Worm (Caenorhabditis elegans) whole organism, L3 larva: Measurements from ENCODE around the gene H12D21.9.

Experiments used
- R02D3.7 ChIP-seq: fragments of 150-350 bp; optimal IDR thresholded peaks from 2 replicates; lab custom pipeline; 2014; ENCODE audit warnings: missing biosample characterization, missing genetic modification characterization
- aly-2 ChIP-seq: fragments of 150-350 bp; optimal IDR thresholded peaks from 2 replicates; lab custom pipeline; 2014; ENCODE audit warnings: missing biosample characterization, missing genetic modification characterization
- ama-1 ChIP-seq: fragments of 150-350 bp; optimal IDR thresholded peaks from 2 replicates; lab custom pipeline; 2018
- ceh-16 ChIP-seq: sonication (generic microtip); optimal IDR thresholded peaks from 2 replicates; lab custom pipeline; 2017; ENCODE audit warnings: missing biosample characterization, missing genetic modification characterization
- ceh-82 ChIP-seq: fragments of 150-350 bp; optimal IDR thresholded peaks from 2 replicates; lab custom pipeline; 2014; ENCODE audit warnings: missing biosample characterization, missing genetic modification characterization
- ceh-9 ChIP-seq: sonication (generic microtip); optimal IDR thresholded peaks from 2 replicates; lab custom pipeline; 2018; ENCODE audit warnings: missing biosample characterization, missing genetic modification characterization
- daf-12 ChIP-seq: fragments of 150-350 bp; optimal IDR thresholded peaks from 2 replicates; lab custom pipeline; 2014; ENCODE audit warnings: missing biosample characterization, missing genetic modification reagents, missing genetic modification characterization
- egl-27 ChIP-seq: sonication (generic microtip); optimal IDR thresholded peaks from 4 replicates; lab custom pipeline; 2017; ENCODE audit warnings: missing biosample characterization, missing genetic modification reagents, missing genetic modification characterization
- elt-1 ChIP-seq: fragments of 150-350 bp; optimal IDR thresholded peaks from 2 replicates; lab custom pipeline; 2014; ENCODE audit warnings: missing biosample characterization, missing genetic modification characterization
- elt-2 ChIP-seq: sonication (generic microtip); optimal IDR thresholded peaks from 2 replicates; lab custom pipeline; 2016; ENCODE audit warnings: missing genetic modification reagents, mild to moderate bottlenecking, missing genetic modification characterization, missing compliant biosample characterization
- elt-3 ChIP-seq, 3 experiments: fragments of 150-350 bp in 1 of 3; sonication (generic microtip) in 2 of 3; optimal IDR thresholded peaks; 2 replicates in 2 of 3; 4 replicates in 1 of 3; lab custom pipeline; 2014 to 2017; ENCODE audit warnings: missing biosample characterization in 3 of 3, missing genetic modification characterization in 3 of 3
- eor-1 ChIP-seq, 2 experiments: fragments of 150-350 bp; optimal IDR thresholded peaks; 2 replicates each; lab custom pipeline; 2014 to 2018; ENCODE audit warnings: missing biosample characterization in 2 of 2, missing genetic modification characterization in 2 of 2
- fkh-10 ChIP-seq: sonication (generic microtip); optimal IDR thresholded peaks from 2 replicates; lab custom pipeline; 2017; ENCODE audit warnings: missing biosample characterization, missing genetic modification reagents, missing genetic modification characterization
- fkh-2 ChIP-seq: fragments of 150-350 bp; optimal IDR thresholded peaks from 2 replicates; lab custom pipeline; 2014; ENCODE audit warnings: missing biosample characterization, missing genetic modification reagents, missing genetic modification characterization
- fos-1 ChIP-seq: fragments of 150-350 bp; optimal IDR thresholded peaks from 2 replicates; lab custom pipeline; 2014; ENCODE audit warnings: missing biosample characterization, missing genetic modification characterization
- hmg-11 ChIP-seq: sonication (generic microtip); optimal IDR thresholded peaks from 2 replicates; lab custom pipeline; 2016; ENCODE audit warnings: missing genetic modification characterization, missing compliant biosample characterization
- jun-1 ChIP-seq: fragments of 150-350 bp; optimal IDR thresholded peaks from 2 replicates; lab custom pipeline; 2014; ENCODE audit warnings: missing biosample characterization, missing genetic modification reagents, missing genetic modification characterization
- lin-15B ChIP-seq: fragments of 150-350 bp; optimal IDR thresholded peaks from 2 replicates; lab custom pipeline; 2014; ENCODE audit warnings: missing biosample characterization, missing genetic modification characterization
- lsy-12 ChIP-seq: sonication (generic microtip); optimal IDR thresholded peaks from 2 replicates; lab custom pipeline; 2016; ENCODE audit warnings: mild to moderate bottlenecking, missing genetic modification characterization, missing compliant biosample characterization
- mml-1 ChIP-seq: fragments of 150-350 bp; sonication (generic microtip); optimal IDR thresholded peaks from 3 replicates; lab custom pipeline; 2014; ENCODE audit warnings: missing biosample characterization, missing genetic modification characterization
- nfya-1 ChIP-seq: sonication (generic microtip); optimal IDR thresholded peaks from 2 replicates; lab custom pipeline; 2017; ENCODE audit warnings: missing genetic modification characterization, mild to moderate bottlenecking, missing compliant biosample characterization, antibody characterized with exemption, moderate library complexity; ENCODE audit not compliant: insufficient read depth
- nhr-11 ChIP-seq: fragments of 150-350 bp; optimal IDR thresholded peaks from 2 replicates; lab custom pipeline; 2014; ENCODE audit warnings: missing biosample characterization, missing genetic modification characterization
- nhr-12 ChIP-seq: fragments of 150-350 bp; optimal IDR thresholded peaks from 2 replicates; lab custom pipeline; 2014; ENCODE audit warnings: missing biosample characterization, missing genetic modification characterization
- nhr-23 ChIP-seq: fragments of 150-350 bp; optimal IDR thresholded peaks from 2 replicates; lab custom pipeline; 2014; ENCODE audit warnings: missing biosample characterization, missing genetic modification reagents, missing genetic modification characterization
- nhr-237 ChIP-seq: fragments of 150-350 bp; optimal IDR thresholded peaks from 2 replicates; lab custom pipeline; 2014; ENCODE audit warnings: missing biosample characterization, missing genetic modification characterization
- nhr-28 ChIP-seq: fragments of 150-350 bp; optimal IDR thresholded peaks from 2 replicates; lab custom pipeline; 2014; ENCODE audit warnings: missing biosample characterization, missing genetic modification characterization
- nhr-43 ChIP-seq: sonication (generic microtip); optimal IDR thresholded peaks from 2 replicates; lab custom pipeline; 2016; ENCODE audit warnings: mild to moderate bottlenecking, missing genetic modification characterization, missing compliant biosample characterization; ENCODE audit not compliant: poor library complexity, severe bottlenecking
- nhr-67 ChIP-seq: fragments of 150-350 bp; optimal IDR thresholded peaks from 2 replicates; lab custom pipeline; 2014; ENCODE audit warnings: missing biosample characterization, missing genetic modification characterization
- nhr-76 ChIP-seq: fragments of 150-350 bp; sonication (generic microtip); optimal IDR thresholded peaks from 5 replicates; lab custom pipeline; 2014; ENCODE audit warnings: missing biosample characterization, missing genetic modification characterization
- nhr-77 ChIP-seq: fragments of 150-350 bp; optimal IDR thresholded peaks from 2 replicates; lab custom pipeline; 2014; ENCODE audit warnings: missing biosample characterization, missing genetic modification characterization
- pqm-1 ChIP-seq: fragments of 150-350 bp; optimal IDR thresholded peaks from 2 replicates; lab custom pipeline; 2017; ENCODE audit warnings: missing biosample characterization, missing genetic modification characterization, inconsistent platforms
- sea-2 ChIP-seq: fragments of 150-350 bp; sonication (generic microtip); optimal IDR thresholded peaks from 4 replicates; lab custom pipeline; 2014; ENCODE audit warnings: missing biosample characterization, missing genetic modification reagents, missing genetic modification characterization
- skn-1 ChIP-seq: fragments of 150-350 bp; optimal IDR thresholded peaks from 2 replicates; lab custom pipeline; 2014; ENCODE audit warnings: missing biosample characterization, missing genetic modification characterization
- tbx-2 ChIP-seq: sonication (generic microtip); optimal IDR thresholded peaks from 2 replicates; lab custom pipeline; 2016; ENCODE audit warnings: mild to moderate bottlenecking, missing genetic modification characterization, missing compliant biosample characterization
- unc-39 ChIP-seq: sonication (generic microtip); optimal IDR thresholded peaks from 4 replicates; lab custom pipeline; 2017; ENCODE audit warnings: missing biosample characterization, missing genetic modification characterization
- unc-62 ChIP-seq: fragments of 150-350 bp; sonication (generic microtip); optimal IDR thresholded peaks from 4 replicates; lab custom pipeline; 2014; ENCODE audit warnings: missing biosample characterization, missing genetic modification reagents, missing genetic modification characterization
- ztf-11 ChIP-seq: fragments of 150-350 bp; optimal IDR thresholded peaks from 2 replicates; lab custom pipeline; 2014; ENCODE audit warnings: missing biosample characterization, missing genetic modification characterization
- ztf-4 ChIP-seq: fragments of 150-350 bp; optimal IDR thresholded peaks from 2 replicates; lab custom pipeline; 2014; ENCODE audit warnings: missing biosample characterization, missing genetic modification characterization

H12D21.9 gene

ce11 chrV:14854261-14854660, 55.0 kb downstream of the H12D21.9 start:
- no peak for TF ChIP-seq nhr-237
- TF ChIP-seq nhr-67 (tag; lab: Kevin White, UChicago) = no peak
- TF ChIP-seq tbx-2 (tag; lab: Kevin White, UChicago) = no peak
- TF ChIP-seq nfya-1 (tag; lab: Kevin White, UChicago) = no peak
- TF ChIP-seq pqm-1 = no peak
- TF ChIP-seq jun-1 = no peak
- TF ChIP-seq fos-1 (tag; lab: Kevin White, UChicago) = no peak
- TF ChIP-seq nhr-43 (tag; lab: Kevin White, UChicago) = no peak
- TF ChIP-seq elt-3 (tag; optimal IDR thresholded peaks at IDR 0.05; lab: Kevin White, UChicago) = no peak
- no peak for TF ChIP-seq ceh-16 (tag; lab: Kevin White, UChicago)

- TF ChIP-seq ceh-16 (tag; lab: Kevin White, UChicago) (no peak), sea-2 (no peak), nhr-77 (tag; lab: Kevin White, UChicago) (no peak), unc-39 (tag; lab: Kevin White, UChicago) (no peak), eor-1 (tag; optimal IDR thresholded peaks at IDR 0.05; lab: Kevin White, UChicago) (no peak), skn-1 (tag; lab: Kevin White, UChicago) (no peak), ceh-82 (tag; lab: Kevin White, UChicago) (no peak), unc-62 (GFP tag; lab: Kevin White, UChicago) (no peak), elt-1 (tag; lab: Kevin White, UChicago) (no peak), daf-12 (no peak), elt-3 (tag; optimal IDR thresholded peaks at IDR 0.05; lab: Kevin White, UChicago) (no peak), tbx-2 (tag; lab: Kevin White, UChicago) (no peak), nhr-11 (no peak), nhr-76 (tag; lab: Kevin White, UChicago) (no peak), egl-27 (tag; lab: Kevin White, UChicago) (no peak)
- TF ChIP-seq, all 47 proteins: peak for 0
Observed at ce11 chrV:14853739-14854138, 55.5 kb downstream of the H12D21.9 start.

- TF ChIP-seq lin-15B = no peak
- TF ChIP-seq nhr-23 = no peak
- TF ChIP-seq R02D3.7 (tag; lab: Kevin White, UChicago) = no peak
- no peak for TF ChIP-seq nhr-12 (tag; lab: Kevin White, UChicago)
- no peak for TF ChIP-seq aly-2
- TF ChIP-seq ceh-82 (tag; lab: Kevin White, UChicago) = no peak
- TF ChIP-seq ztf-11 = no peak
- TF ChIP-seq nhr-28 = no peak
- no peak for TF ChIP-seq unc-62 (GFP tag; lab: Kevin White, UChicago)
- TF ChIP-seq ceh-9 (tag; lab: Kevin White, UChicago) = no peak
- no peak for TF ChIP-seq nhr-237
- no peak for TF ChIP-seq nhr-76 (tag; lab: Kevin White, UChicago)
- no peak for TF ChIP-seq fkh-2 (tag; lab: Kevin White, UChicago)
- no peak for TF ChIP-seq unc-39 (tag; lab: Kevin White, UChicago)
- TF ChIP-seq nhr-43 (tag; lab: Kevin White, UChicago) = no peak
- TF ChIP-seq lsy-12 (tag; lab: Kevin White, UChicago) = no peak
- no peak for TF ChIP-seq ceh-16 (tag; lab: Kevin White, UChicago)
Observed at ce11 chrV:14852620-14853019, 56.7 kb downstream of the H12D21.9 start.

ce11 chrV:14851972-14852371, 57.3 kb downstream of the H12D21.9 start:
- no peak for TF ChIP-seq ztf-4
- TF ChIP-seq pqm-1 = peak; percentile 7
- TF ChIP-seq ama-1 = no peak
- TF ChIP-seq mml-1 (tag; lab: Kevin White, UChicago) = no peak
- TF ChIP-seq hmg-11 (tag; lab: Kevin White, UChicago) = no peak
- TF ChIP-seq jun-1 = no peak
- no peak for TF ChIP-seq daf-12
- no peak for TF ChIP-seq fkh-10 (GFP tag; lab: Kevin White, UChicago)
- TF ChIP-seq elt-2 (tag; lab: Kevin White, UChicago) = peak; percentile 34
- TF ChIP-seq nhr-67 (tag; lab: Kevin White, UChicago) = no peak
- no peak for TF ChIP-seq skn-1 (tag; lab: Kevin White, UChicago)
- TF ChIP-seq nhr-76 (tag; lab: Kevin White, UChicago) = no peak
- TF ChIP-seq unc-39 (tag; lab: Kevin White, UChicago) = no peak
- TF ChIP-seq eor-1 (tag; optimal IDR thresholded peaks at IDR 0.05; lab: Kevin White, UChicago) = no peak
